Fruit fly (Drosophila melanogaster) whole organism, wandering third instar larva: ENCODE measurements around the gene CG15040.

Experiments
- Abd-B ChIP-seq: fragments of >200 bp; optimal IDR thresholded peaks from 2 replicates; lab custom pipeline; 2017; ENCODE audit warnings: missing biosample characterization, missing genetic modification characterization
- CG32264 ChIP-seq: fragments of 200-800 bp; sonication (Bioruptor generic); optimal IDR thresholded peaks from 2 replicates; lab custom pipeline; 2016; ENCODE audit warnings: missing biosample characterization, missing genetic modification characterization
- CG9705 ChIP-seq: fragments of 200-800 bp; sonication (Bioruptor generic); optimal IDR thresholded peaks from 2 replicates; lab custom pipeline; 2018; ENCODE audit warnings: missing biosample characterization, mild to moderate bottlenecking, missing genetic modification characterization
- CrebA ChIP-seq: fragments of 200-800 bp; sonication (Bioruptor generic); optimal IDR thresholded peaks from 2 replicates; lab custom pipeline; 2016; ENCODE audit warnings: missing biosample characterization, mild to moderate bottlenecking, missing genetic modification characterization, borderline replicate concordance
- Dif ChIP-seq: fragments of 200-275, 200-300 bp; sonication (Bioruptor generic); optimal IDR thresholded peaks from 2 replicates; lab custom pipeline; 2018; ENCODE audit warnings: missing biosample characterization, missing genetic modification characterization; ENCODE audit not compliant: partially characterized antibody
- HLH106 ChIP-seq: fragments of 200-800 bp; optimal IDR thresholded peaks from 3 replicates; lab custom pipeline; 2019; ENCODE audit warnings: missing biosample characterization, mild to moderate bottlenecking, missing genetic modification characterization, moderate library complexity
- Hnf4 ChIP-seq: fragments of 200-800 bp; sonication (Bioruptor generic); optimal IDR thresholded peaks from 2 replicates; lab custom pipeline; 2016; ENCODE audit warnings: missing biosample characterization, mild to moderate bottlenecking, missing genetic modification characterization
- Hr78 ChIP-seq: fragments of >200 bp; optimal IDR thresholded peaks from 2 replicates; lab custom pipeline; 2017; ENCODE audit warnings: missing biosample characterization, missing genetic modification characterization
- Hr83 ChIP-seq: fragments of 200-300 bp; sonication (Bioruptor generic); optimal IDR thresholded peaks from 2 replicates; lab custom pipeline; 2016; ENCODE audit warnings: missing biosample characterization, mild to moderate bottlenecking, missing genetic modification characterization, moderate library complexity; ENCODE audit not compliant: poor library complexity, severe bottlenecking
- Jra ChIP-seq: sonication (Bioruptor generic); optimal IDR thresholded peaks from 2 replicates; lab custom pipeline; 2016; ENCODE audit warnings: missing biosample characterization, missing genetic modification characterization
- Mio ChIP-seq: sonication (Bioruptor generic); optimal IDR thresholded peaks from 2 replicates; lab custom pipeline; 2016; ENCODE audit warnings: missing biosample characterization, missing genetic modification characterization
- Myc ChIP-seq: fragments of >200 bp; optimal IDR thresholded peaks from 2 replicates; lab custom pipeline; 2017
- N ChIP-seq: fragments of >200 bp; optimal IDR thresholded peaks from 2 replicates; lab custom pipeline; 2018; ENCODE audit warnings: missing biosample characterization, missing external identifiers, missing genetic modification characterization
- OdsH ChIP-seq: fragments of 200-800 bp; sonication (Bioruptor generic); optimal IDR thresholded peaks from 2 replicates; lab custom pipeline; 2016; ENCODE audit warnings: missing biosample characterization, mild to moderate bottlenecking, missing genetic modification characterization
- Rel ChIP-seq, 2 experiments: fragments of 200-800 bp; sonication (Bioruptor generic) in 1 of 2; optimal IDR thresholded peaks; 2 replicates in 1 of 2; 3 replicates in 1 of 2; lab custom pipeline; 2016 to 2019; ENCODE audit warnings: mild to moderate bottlenecking in 2 of 2, missing biosample characterization in 2 of 2, missing genetic modification characterization in 2 of 2, moderate library complexity in 1 of 2
- Sp1 ChIP-seq: fragments of 200-800 bp; sonication (Bioruptor generic); optimal IDR thresholded peaks from 3 replicates; lab custom pipeline; 2019; ENCODE audit warnings: missing biosample characterization, mild to moderate bottlenecking, missing genetic modification characterization, moderate library complexity
- Vsx2 ChIP-seq: fragments of 200-300, 225-300 bp; sonication (Bioruptor generic); optimal IDR thresholded peaks from 2 replicates; lab custom pipeline; 2018; ENCODE audit warnings: missing biosample characterization, missing genetic modification characterization; ENCODE audit not compliant: partially characterized antibody
- br ChIP-seq: fragments of 200-800 bp; sonication (Bioruptor generic); optimal IDR thresholded peaks from 2 replicates; lab custom pipeline; 2016; ENCODE audit warnings: missing biosample characterization, missing genetic modification characterization
- dl ChIP-seq, 2 experiments: fragments of 175-275, 200-275 bp in 1 of 2; fragments of 200-275 bp in 1 of 2; sonication (Bioruptor generic); optimal IDR thresholded peaks; lab custom pipeline; 2018; ENCODE audit warnings: mild to moderate bottlenecking in 2 of 2, missing biosample characterization in 2 of 2, missing genetic modification characterization in 2 of 2, moderate library complexity in 2 of 2; ENCODE audit not compliant: partially characterized antibody in 2 of 2, insufficient read depth in 1 of 2
- dmrt93B ChIP-seq: fragments of 200-800 bp; sonication (Bioruptor generic); optimal IDR thresholded peaks from 2 replicates; lab custom pipeline; 2018; ENCODE audit warnings: missing biosample characterization, mild to moderate bottlenecking, missing genetic modification characterization
- dsf ChIP-seq: sonication (Bioruptor generic); optimal IDR thresholded peaks from 2 replicates; lab custom pipeline; 2016; ENCODE audit warnings: missing biosample characterization, missing genetic modification characterization, borderline replicate concordance
- ey ChIP-seq: fragments of 200-800 bp; sonication (Bioruptor generic); optimal IDR thresholded peaks from 2 replicates; lab custom pipeline; 2016; ENCODE audit warnings: missing biosample characterization, missing genetic modification characterization
- foxo ChIP-seq, 2 experiments: fragments of 200-800 bp; sonication (Bioruptor generic); optimal IDR thresholded peaks; 2 replicates in 1 of 2; 3 replicates in 1 of 2; lab custom pipeline; 2016 to 2017; ENCODE audit warnings: missing biosample characterization in 2 of 2, missing genetic modification characterization in 2 of 2
- fru ChIP-seq: fragments of 200-800 bp; sonication (Bioruptor generic); optimal IDR thresholded peaks from 3 replicates; lab custom pipeline; 2016; ENCODE audit warnings: missing biosample characterization, mild to moderate bottlenecking, missing genetic modification characterization
- h ChIP-seq: fragments of 200-800 bp; sonication (Bioruptor generic); optimal IDR thresholded peaks from 3 replicates; lab custom pipeline; 2016; ENCODE audit warnings: missing biosample characterization, mild to moderate bottlenecking, missing genetic modification characterization
- jim ChIP-seq: fragments of 175-275, 200-325 bp; sonication (Bioruptor generic); optimal IDR thresholded peaks from 2 replicates; lab custom pipeline; 2016; ENCODE audit warnings: missing biosample characterization, mild to moderate bottlenecking, missing genetic modification characterization
- lola ChIP-seq: fragments of >200 bp; optimal IDR thresholded peaks from 2 replicates; lab custom pipeline; 2017; ENCODE audit warnings: missing biosample characterization, missing genetic modification characterization
- pan ChIP-seq: fragments of >200 bp; optimal IDR thresholded peaks from 2 replicates; lab custom pipeline; 2017
- psq ChIP-seq: fragments of 200-800 bp; sonication (Bioruptor generic); optimal IDR thresholded peaks from 3 replicates; lab custom pipeline; 2017; ENCODE audit warnings: missing biosample characterization, mild to moderate bottlenecking, missing genetic modification characterization, moderate library complexity
- rgr ChIP-seq: fragments of 200-800 bp; sonication (Bioruptor generic); optimal IDR thresholded peaks from 3 replicates; lab custom pipeline; 2016; ENCODE audit warnings: missing biosample characterization, mild to moderate bottlenecking, missing genetic modification characterization
- sage ChIP-seq: fragments of 200-800 bp; sonication (Bioruptor generic); optimal IDR thresholded peaks from 2 replicates; lab custom pipeline; 2016; ENCODE audit warnings: missing biosample characterization, mild to moderate bottlenecking, missing genetic modification characterization
- sv ChIP-seq: fragments of 200-800 bp; sonication (Bioruptor generic); optimal IDR thresholded peaks from 3 replicates; lab custom pipeline; 2016; ENCODE audit warnings: missing biosample characterization, missing genetic modification characterization
- tai ChIP-seq: sonication (Bioruptor generic); optimal IDR thresholded peaks from 2 replicates; lab custom pipeline; 2016; ENCODE audit warnings: missing biosample characterization, missing genetic modification characterization
- usp ChIP-seq: fragments of >200 bp; optimal IDR thresholded peaks from 2 replicates; lab custom pipeline; 2017; ENCODE audit warnings: missing biosample characterization, missing genetic modification characterization
- woc ChIP-seq: sonication (Bioruptor generic); optimal IDR thresholded peaks from 2 replicates; lab custom pipeline; 2016; ENCODE audit warnings: missing biosample characterization, mild to moderate bottlenecking, missing genetic modification characterization

Gene CG15040

DNA sequence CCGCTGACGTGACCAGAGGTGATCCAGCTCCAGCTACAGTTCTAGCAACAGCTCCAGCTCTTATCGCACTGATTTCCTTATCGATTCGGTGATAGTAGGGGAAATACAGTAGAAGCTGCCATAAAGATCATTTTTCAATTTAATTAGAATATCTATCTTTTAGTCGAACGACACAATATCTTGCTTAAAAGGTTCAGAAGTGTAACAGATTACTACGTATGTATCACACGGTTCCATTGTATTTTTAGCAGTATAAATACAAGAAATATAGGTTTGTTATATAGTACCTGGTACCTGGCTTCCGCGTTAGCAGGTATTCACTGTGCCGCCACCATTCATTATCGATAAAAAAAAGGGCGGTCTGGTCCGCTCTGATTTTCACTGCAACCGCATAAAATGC is 27.5 kb upstream of the CG15040 start:
- TF ChIP-seq HLH106 = peak; percentile 83
- TF ChIP-seq Jra (GFP tag; lab: Kevin White, UChicago) = peak; percentile 53
- no peak for TF ChIP-seq Dif
- peak; percentile 64 for TF ChIP-seq sv (GFP tag; lab: Kevin White, UChicago)
- no peak for TF ChIP-seq Vsx2 (GFP tag; lab: Kevin White, UChicago)
- peak; percentile 83 for TF ChIP-seq OdsH (GFP tag; lab: Kevin White, UChicago)
- TF ChIP-seq Sp1 (GFP tag; lab: Kevin White, UChicago) = peak; percentile 79
- peak; percentile 89 for TF ChIP-seq rgr (GFP tag; lab: Kevin White, UChicago)
- peak; percentile 92 for TF ChIP-seq h (GFP tag; lab: Kevin White, UChicago)
- TF ChIP-seq foxo (GFP tag; optimal IDR thresholded peaks at IDR 0.05; lab: Kevin White, UChicago) = peak in 1 of 2 experiments; percentile 90
- no peak for TF ChIP-seq Mio (GFP tag; lab: Kevin White, UChicago)
- peak; percentile 88 for TF ChIP-seq ey
- TF ChIP-seq usp (GFP tag; lab: Kevin White, UChicago) = no peak
- TF ChIP-seq lola (GFP tag; lab: Kevin White, UChicago) = no peak
- peak; percentile 85 for TF ChIP-seq fru (GFP tag; lab: Kevin White, UChicago)
- TF ChIP-seq pan = no peak
- peak; percentile 84 for TF ChIP-seq Hnf4
- peak; percentile 69 for TF ChIP-seq psq (GFP tag; lab: Kevin White, UChicago)
- peak; percentile 9 for TF ChIP-seq woc
- TF ChIP-seq CG9705 (GFP tag; lab: Kevin White, UChicago) = peak; percentile 38
- peak; percentile 85 for TF ChIP-seq br (GFP tag; lab: Kevin White, UChicago)
- no peak for TF ChIP-seq Rel (GFP tag; optimal IDR thresholded peaks at IDR 0.05; lab: Kevin White, UChicago)
- TF ChIP-seq Rel (tag; optimal IDR thresholded peaks at IDR 0.05; lab: Kevin White, UChicago) = peak; percentile 69
- TF ChIP-seq dmrt93B (GFP tag; lab: Kevin White, UChicago) = peak; percentile 58

DNA sequence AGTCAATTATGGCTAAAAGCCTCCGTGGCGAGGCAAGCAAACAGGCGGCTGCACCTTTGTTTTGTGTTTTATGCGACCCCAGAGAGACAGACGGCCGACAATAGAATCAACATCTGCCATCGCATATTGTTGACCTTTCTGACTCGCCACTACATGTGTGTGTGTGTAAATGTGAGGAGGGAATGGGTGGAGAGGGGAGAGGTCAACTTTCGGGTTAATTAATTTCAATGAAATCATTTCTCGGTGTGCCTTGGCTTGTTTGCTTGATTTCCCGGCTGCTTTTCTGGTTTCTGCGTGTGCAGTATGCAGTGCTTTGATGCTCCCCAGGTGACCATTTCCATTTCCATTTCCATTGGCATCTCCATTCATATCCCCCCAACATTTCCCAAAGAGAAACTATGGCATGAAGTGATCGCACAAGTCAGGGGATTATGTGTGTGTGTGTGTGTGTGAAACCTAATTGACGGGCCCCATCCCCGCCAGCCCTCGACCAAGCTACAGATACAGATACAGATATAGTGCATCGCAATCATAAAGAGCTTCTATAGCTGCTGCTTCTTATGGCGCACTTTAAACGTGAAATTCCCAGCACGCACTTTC is 25.8 kb upstream of the CG15040 start:
- TF ChIP-seq dl (GFP tag; optimal IDR thresholded peaks at IDR 0.05; lab: Kevin White, UChicago; ENCODE audit: insufficient read depth in 1 of 2, partially characterized antibody in 2 of 2) (no peak), Vsx2 (GFP tag; lab: Kevin White, UChicago) (no peak), tai (GFP tag; lab: Kevin White, UChicago) (no peak), rgr (GFP tag; lab: Kevin White, UChicago) (no peak), Hr83 (no peak), N (GFP tag; lab: Kevin White, UChicago) (no peak), usp (GFP tag; lab: Kevin White, UChicago) (no peak), h (GFP tag; lab: Kevin White, UChicago) (no peak), CG32264 (GFP tag; lab: Kevin White, UChicago) (no peak), dmrt93B (GFP tag; lab: Kevin White, UChicago) (no peak)

DNA sequence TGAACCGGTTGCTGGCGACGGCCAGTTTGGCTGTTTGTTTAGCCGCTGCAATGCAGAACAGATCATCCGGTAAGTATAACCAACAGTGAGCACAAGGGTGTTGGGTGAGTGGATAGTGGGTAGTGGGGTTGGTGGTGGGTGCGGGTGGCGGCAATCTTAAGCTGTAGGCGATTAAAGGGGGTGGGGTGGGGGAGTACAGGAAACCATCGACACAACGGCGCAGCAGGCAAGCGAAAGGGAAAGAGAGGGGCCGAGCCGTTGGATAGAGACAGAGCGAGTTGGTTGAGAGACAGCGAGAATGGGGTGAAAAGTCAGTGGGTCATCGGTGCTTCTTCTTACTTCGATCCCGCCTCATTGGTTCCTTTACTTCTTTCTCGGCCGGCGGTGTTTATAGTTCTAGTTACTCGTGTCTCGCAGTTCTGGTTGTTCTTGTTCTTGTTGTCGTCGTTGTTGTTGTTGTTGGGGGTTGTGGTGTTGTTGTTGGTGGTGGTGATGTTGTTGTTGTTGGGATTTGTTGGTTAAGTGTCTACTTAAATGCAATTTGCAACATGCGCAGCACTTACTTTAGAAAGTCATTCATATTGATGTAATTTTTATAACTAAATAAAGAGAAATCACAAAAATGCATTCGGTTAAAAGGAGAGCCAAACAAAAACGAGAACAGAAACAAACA is 19.0 kb upstream of the CG15040 start:
- TF ChIP-seq OdsH (GFP tag; lab: Kevin White, UChicago) = no peak
- TF ChIP-seq Dif = no peak
- TF ChIP-seq Myc = no peak
- TF ChIP-seq foxo (GFP tag; optimal IDR thresholded peaks at IDR 0.05; lab: Kevin White, UChicago) = no peak
- no peak for TF ChIP-seq Rel (GFP tag; optimal IDR thresholded peaks at IDR 0.05; lab: Kevin White, UChicago)
- no peak for TF ChIP-seq Rel (tag; optimal IDR thresholded peaks at IDR 0.05; lab: Kevin White, UChicago)
- no peak for TF ChIP-seq HLH106
- no peak for TF ChIP-seq br (GFP tag; lab: Kevin White, UChicago)
- TF ChIP-seq, all 38 proteins: peak for 0

DNA sequence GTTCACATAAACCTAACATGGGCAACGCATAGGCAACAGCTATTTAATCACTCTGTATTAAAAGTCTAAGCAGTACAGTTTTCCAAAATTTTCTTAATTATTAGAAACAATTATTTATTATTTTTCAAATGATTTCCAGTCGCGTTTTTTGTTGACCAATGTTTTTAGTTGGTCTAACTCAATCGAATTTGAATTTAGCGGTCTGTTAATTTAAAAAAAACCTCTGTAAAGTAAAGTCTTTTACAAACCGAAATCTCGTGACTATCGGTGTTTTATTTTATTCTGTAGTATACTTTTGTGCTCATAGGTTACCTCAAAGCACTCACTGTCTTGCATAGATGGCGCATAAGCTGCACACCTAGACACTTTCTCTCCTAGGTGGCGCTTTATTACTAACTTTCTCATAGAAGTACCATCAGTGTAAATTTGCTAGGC is 17.7 kb upstream of the CG15040 start:
- no peak for TF ChIP-seq Abd-B (GFP tag; lab: Kevin White, UChicago)
- TF ChIP-seq br (GFP tag; lab: Kevin White, UChicago) = peak; percentile 4
- TF ChIP-seq CrebA (GFP tag; lab: Kevin White, UChicago) = no peak
- TF ChIP-seq ey = peak; percentile 36
- TF ChIP-seq dl (GFP tag; optimal IDR thresholded peaks at IDR 0.05; lab: Kevin White, UChicago; ENCODE audit: insufficient read depth in 1 of 2, partially characterized antibody in 2 of 2) = no peak
- peak; percentile 19 for TF ChIP-seq fru (GFP tag; lab: Kevin White, UChicago)
- TF ChIP-seq Mio (GFP tag; lab: Kevin White, UChicago) = no peak
- no peak for TF ChIP-seq Hnf4
- no peak for TF ChIP-seq Hr78 (GFP tag; lab: Kevin White, UChicago)
- TF ChIP-seq Dif = no peak
- TF ChIP-seq woc = no peak
- no peak for TF ChIP-seq pan
- TF ChIP-seq dsf (GFP tag; lab: Kevin White, UChicago) = no peak
- TF ChIP-seq CG32264 (GFP tag; lab: Kevin White, UChicago) = no peak
- no peak for TF ChIP-seq Rel (GFP tag; optimal IDR thresholded peaks at IDR 0.05; lab: Kevin White, UChicago)
- TF ChIP-seq Rel (tag; optimal IDR thresholded peaks at IDR 0.05; lab: Kevin White, UChicago) = no peak
- TF ChIP-seq foxo (GFP tag; optimal IDR thresholded peaks at IDR 0.05; lab: Kevin White, UChicago) = peak in 1 of 2 experiments; percentile 47
- no peak for TF ChIP-seq Sp1 (GFP tag; lab: Kevin White, UChicago)
- no peak for TF ChIP-seq N (GFP tag; lab: Kevin White, UChicago)
- TF ChIP-seq h (GFP tag; lab: Kevin White, UChicago) = peak; percentile 9
- TF ChIP-seq usp (GFP tag; lab: Kevin White, UChicago) = no peak
- TF ChIP-seq rgr (GFP tag; lab: Kevin White, UChicago) = no peak
- TF ChIP-seq tai (GFP tag; lab: Kevin White, UChicago) = no peak
- TF ChIP-seq jim (GFP tag; lab: Kevin White, UChicago) = no peak
- no peak for TF ChIP-seq sage
- TF ChIP-seq OdsH (GFP tag; lab: Kevin White, UChicago) = no peak
- TF ChIP-seq psq (GFP tag; lab: Kevin White, UChicago) = no peak
- no peak for TF ChIP-seq dmrt93B (GFP tag; lab: Kevin White, UChicago)
- no peak for TF ChIP-seq Jra (GFP tag; lab: Kevin White, UChicago)
- no peak for TF ChIP-seq sv (GFP tag; lab: Kevin White, UChicago)
- TF ChIP-seq Hr83 = peak; percentile 68
